Worm (Caenorhabditis elegans): ENCODE measurements around the gene marc-2.

ce11 chrII:10694713-10695112 lies 33.9 kb upstream of the marc-2 start, which contains the start of gene lgc-57:
- no peak for TF ChIP-seq hlh-30 (tag; optimal IDR thresholded peaks at IDR 0.05; ENCODE audit: insufficient read depth)
- no peak for TF ChIP-seq tbx-2 (tag; optimal IDR thresholded peaks at IDR 0.05)
- no peak for TF ChIP-seq unc-42 (tag; optimal IDR thresholded peaks at IDR 0.05)
- TF ChIP-seq nhr-11 (tag; optimal IDR thresholded peaks at IDR 0.05), result no peak
- no peak for TF ChIP-seq hlh-15 (tag; optimal IDR thresholded peaks at IDR 0.05)
- no peak for TF ChIP-seq F13H6.1 (tag; optimal IDR thresholded peaks at IDR 0.05)
- TF ChIP-seq ttx-3 (tag; optimal IDR thresholded peaks at IDR 0.05), result no peak
- no peak for TF ChIP-seq eyg-1 (tag; optimal IDR thresholded peaks at IDR 0.05)

Measured in whole organism, late embryonic.